Worm (Caenorhabditis elegans) whole organism, L1 larva: ENCODE results near the gene him-14.
"Not testable (repeated sequence)": the region's sequence is repeated elsewhere in the genome, so short reads cannot be mapped to it uniquely, and the experiment has no call there.

Source experiments
- C04F5.9 ChIP-seq: sonication (generic microtip); optimal IDR thresholded peaks from 2 replicates; lab custom pipeline; 2016; ENCODE audit warnings: missing genetic modification characterization, missing compliant biosample characterization
- F16B12.6 ChIP-seq: fragments of 150-350 bp; optimal IDR thresholded peaks from 2 replicates; lab custom pipeline; 2014; ENCODE audit warnings: missing biosample characterization, missing genetic modification characterization
- aly-2 ChIP-seq: fragments of 150-350 bp; optimal IDR thresholded peaks from 2 replicates; lab custom pipeline; 2014; ENCODE audit warnings: missing biosample characterization, missing genetic modification characterization
- blmp-1 ChIP-seq: fragments of 150-350 bp; optimal IDR thresholded peaks from 2 replicates; lab custom pipeline; 2014; ENCODE audit warnings: missing biosample characterization, missing genetic modification characterization
- ceh-88 ChIP-seq: fragments of 200-800 bp; sonication (Bioruptor generic); IDR thresholded peaks from 2 replicates; pipeline ENCODE4 v1.3.6; 2022; ENCODE audit warnings: missing genetic modification characterization, missing compliant biosample characterization
- ces-1 ChIP-seq: fragments of 150-350 bp; optimal IDR thresholded peaks from 2 replicates; lab custom pipeline; 2014; ENCODE audit warnings: missing biosample characterization, missing genetic modification reagents, missing genetic modification characterization
- dpl-1 ChIP-seq, 3 experiments: fragments of 150-350 bp in 2 of 3; sonication (generic microtip) in 1 of 3; optimal IDR thresholded peaks; 2 replicates each; lab custom pipeline; 2014 to 2017; ENCODE audit warnings: missing biosample characterization in 3 of 3, missing genetic modification characterization in 3 of 3, missing genetic modification reagents in 3 of 3
- efl-1 ChIP-seq, 4 experiments: fragments of 150-350 bp; optimal IDR thresholded peaks in 3 of 4; peaks in 1 of 4; 1 replicate in 1 of 4; 2 replicates in 3 of 4; lab custom pipeline; 2014; ENCODE audit warnings: missing biosample characterization in 2 of 4, missing genetic modification characterization in 2 of 4, missing genetic modification reagents in 2 of 4
- egl-27 ChIP-seq, 2 experiments: fragments of 150-350 bp in 1 of 2; sonication (generic microtip); optimal IDR thresholded peaks; 3 replicates each; lab custom pipeline; 2017 to 2018; ENCODE audit warnings: missing biosample characterization in 2 of 2, missing genetic modification characterization in 2 of 2, missing genetic modification reagents in 2 of 2
- elt-2 ChIP-seq: sonication (generic microtip); optimal IDR thresholded peaks from 2 replicates; lab custom pipeline; 2016; ENCODE audit warnings: missing genetic modification characterization, mild to moderate bottlenecking, inconsistent platforms, missing compliant biosample characterization, missing genetic modification reagents
- ets-5 ChIP-seq: fragments of 200-800 bp; sonication (Bioruptor generic); IDR thresholded peaks from 2 replicates; pipeline ENCODE4 v1.3.6; 2022; ENCODE audit warnings: missing genetic modification characterization, missing compliant biosample characterization
- fkh-10 ChIP-seq: sonication (generic microtip); optimal IDR thresholded peaks from 2 replicates; lab custom pipeline; 2017; ENCODE audit warnings: missing biosample characterization, missing genetic modification reagents, missing genetic modification characterization
- fkh-8 ChIP-seq: sonication (generic microtip); optimal IDR thresholded peaks from 2 replicates; lab custom pipeline; 2016; ENCODE audit warnings: mild to moderate bottlenecking, missing genetic modification characterization, missing compliant biosample characterization
- fos-1 ChIP-seq: fragments of 150-350 bp; optimal IDR thresholded peaks from 2 replicates; lab custom pipeline; 2014; ENCODE audit warnings: missing biosample characterization, missing genetic modification characterization
- grh-1 ChIP-seq: fragments of 200-800 bp; sonication (Bioruptor generic); IDR thresholded peaks from 2 replicates; pipeline ENCODE4 v1.3.6; 2022; ENCODE audit warnings: missing genetic modification reagents, missing genetic modification characterization, missing compliant biosample characterization
- hlh-17 ChIP-seq: fragments of 200-800 bp; sonication (Bioruptor generic); optimal IDR thresholded peaks from 2 replicates; lab custom pipeline; 2018; ENCODE audit warnings: missing genetic modification characterization, mild to moderate bottlenecking, missing compliant biosample characterization, moderate library complexity, borderline replicate concordance
- hpl-2 ChIP-seq: fragments of 150-350 bp; optimal IDR thresholded peaks from 2 replicates; lab custom pipeline; 2014; ENCODE audit warnings: missing biosample characterization, missing genetic modification reagents, missing genetic modification characterization
- irx-1 ChIP-seq: sonication (generic microtip); optimal IDR thresholded peaks from 2 replicates; lab custom pipeline; 2016; ENCODE audit warnings: missing genetic modification characterization, missing compliant biosample characterization
- isw-1 ChIP-seq: fragments of 200-800 bp; sonication (Bioruptor generic); IDR thresholded peaks from 2 replicates; pipeline ENCODE4 v1.3.6; 2022; ENCODE audit warnings: missing genetic modification characterization, missing compliant biosample characterization
- jun-1 ChIP-seq: fragments of 150-350 bp; optimal IDR thresholded peaks from 2 replicates; lab custom pipeline; 2014; ENCODE audit warnings: missing biosample characterization, missing genetic modification reagents, missing genetic modification characterization
- lin-13 ChIP-seq: fragments of 150-350 bp; optimal IDR thresholded peaks from 2 replicates; lab custom pipeline; 2014; ENCODE audit warnings: missing biosample characterization, missing genetic modification reagents, missing genetic modification characterization
- lin-14 ChIP-seq: fragments of 200-800 bp; sonication (Bioruptor generic); optimal IDR thresholded peaks from 2 replicates; lab custom pipeline; 2018; ENCODE audit warnings: mild to moderate bottlenecking, missing genetic modification characterization, moderate library complexity, missing compliant biosample characterization
- lin-35 ChIP-seq, 2 experiments: fragments of 150-350 bp; optimal IDR thresholded peaks; 2 replicates each; lab custom pipeline; 2014; ENCODE audit warnings: missing biosample characterization in 2 of 2, missing genetic modification characterization in 2 of 2, missing genetic modification reagents in 2 of 2
- lir-3 ChIP-seq: sonication (generic microtip); optimal IDR thresholded peaks from 2 replicates; lab custom pipeline; 2016; ENCODE audit warnings: mild to moderate bottlenecking, missing genetic modification characterization, moderate library complexity, missing compliant biosample characterization; ENCODE audit not compliant: poor library complexity
- lsy-2 ChIP-seq, 2 experiments: fragments of 150-350 bp; optimal IDR thresholded peaks; 2 replicates each; lab custom pipeline; 2014; ENCODE audit warnings: missing biosample characterization in 2 of 2, missing genetic modification characterization in 2 of 2
- mab-9 ChIP-seq: fragments of 200-800 bp; sonication (Bioruptor generic); IDR thresholded peaks from 2 replicates; pipeline ENCODE4 v1.3.6; 2022; ENCODE audit warnings: missing genetic modification reagents, missing genetic modification characterization, missing compliant biosample characterization
- mdl-1 ChIP-seq, 2 experiments: fragments of 150-350 bp; optimal IDR thresholded peaks; 2 replicates each; lab custom pipeline; 2014 to 2017; ENCODE audit warnings: missing biosample characterization in 2 of 2, missing genetic modification characterization in 2 of 2, inconsistent platforms in 1 of 2
- mef-2 ChIP-seq: fragments of 150-350 bp; optimal IDR thresholded peaks from 2 replicates; lab custom pipeline; 2014; ENCODE audit warnings: missing biosample characterization, missing genetic modification characterization
- mep-1 ChIP-seq: fragments of 150-350 bp; optimal IDR thresholded peaks from 2 replicates; lab custom pipeline; 2014; ENCODE audit warnings: missing biosample characterization, missing genetic modification characterization
- nhr-11 ChIP-seq: fragments of 150-350 bp; optimal IDR thresholded peaks from 2 replicates; lab custom pipeline; 2014; ENCODE audit warnings: missing biosample characterization, missing genetic modification characterization
- nhr-12 ChIP-seq: sonication (generic microtip); optimal IDR thresholded peaks from 2 replicates; lab custom pipeline; 2017; ENCODE audit warnings: missing biosample characterization, missing genetic modification characterization
- nhr-237 ChIP-seq: fragments of 150-350 bp; optimal IDR thresholded peaks from 2 replicates; lab custom pipeline; 2014; ENCODE audit warnings: missing biosample characterization, missing genetic modification characterization
- nhr-84 ChIP-seq: sonication (generic microtip); optimal IDR thresholded peaks from 2 replicates; lab custom pipeline; 2017; ENCODE audit warnings: missing biosample characterization, missing genetic modification characterization
- nhr-85 ChIP-seq: sonication (generic microtip); peaks from one replicate; lab custom pipeline; 2016; ENCODE audit warnings: missing genetic modification characterization, inconsistent platforms, missing compliant biosample characterization
- pqm-1 ChIP-seq: sonication (generic microtip); optimal IDR thresholded peaks from 3 replicates; lab custom pipeline; 2017; ENCODE audit warnings: missing biosample characterization, missing genetic modification characterization
- snu-23 ChIP-seq: sonication (generic microtip); optimal IDR thresholded peaks from 2 replicates; lab custom pipeline; 2016; ENCODE audit warnings: missing genetic modification characterization, missing compliant biosample characterization
- tlp-1 ChIP-seq: fragments of 150-350 bp; optimal IDR thresholded peaks from 2 replicates; lab custom pipeline; 2014; ENCODE audit warnings: missing biosample characterization, missing genetic modification characterization
- unc-30 ChIP-seq: sonication (generic microtip); optimal IDR thresholded peaks from 2 replicates; lab custom pipeline; 2017; ENCODE audit warnings: missing biosample characterization, missing genetic modification characterization
- unc-98 ChIP-seq: fragments of 200-800 bp; sonication (Bioruptor generic); IDR thresholded peaks from 2 replicates; pipeline ENCODE4 v1.3.6; 2022; ENCODE audit warnings: missing genetic modification characterization, missing compliant biosample characterization
- vab-15 ChIP-seq: sonication (generic microtip); optimal IDR thresholded peaks from 2 replicates; lab custom pipeline; 2017; ENCODE audit warnings: missing genotype, mild to moderate bottlenecking, missing genetic modification characterization, missing compliant biosample characterization
- xbp-1 ChIP-seq: sonication (generic microtip); optimal IDR thresholded peaks from 2 replicates; lab custom pipeline; 2016; ENCODE audit warnings: missing genetic modification characterization, missing compliant biosample characterization
- ztf-11 ChIP-seq, 2 experiments: sonication (generic microtip); optimal IDR thresholded peaks; 2 replicates each; lab custom pipeline; 2016 to 2017; ENCODE audit warnings: missing genetic modification characterization in 2 of 2, missing biosample characterization in 1 of 2, missing compliant biosample characterization in 1 of 2

him-14 gene

ce11 chrII:7090085-7090484 is 20.3 kb upstream of the him-14 start (continued):
- no peak for TF ChIP-seq unc-98 (GFP tag; lab: Robert Waterston, UW)
- peak; percentile 69 for TF ChIP-seq vab-15 (tag; lab: Kevin White, UChicago)
- peak; percentile 0 for TF ChIP-seq irx-1 (tag; lab: Kevin White, UChicago)
- TF ChIP-seq nhr-11 (tag; lab: Kevin White, UChicago): no peak
- TF ChIP-seq mab-9 (GFP tag; lab: Robert Waterston, UW): peak; percentile 39; the same call in 1 of the 2 replicates
- no peak for TF ChIP-seq C04F5.9 (tag; lab: Kevin White, UChicago)
- no peak for TF ChIP-seq lin-13
- TF ChIP-seq hpl-2 (GFP tag; lab: Kevin White, UChicago): no peak
- TF ChIP-seq ets-5 (GFP tag; lab: Robert Waterston, UW): no peak
- TF ChIP-seq nhr-237: no peak
- TF ChIP-seq dpl-1 (GFP tag; optimal IDR thresholded peaks at IDR 0.05; lab: Kevin White, UChicago): peak in 1 of 3 experiments; percentile 13
- no peak for TF ChIP-seq fkh-8 (tag; lab: Kevin White, UChicago)
- no peak for TF ChIP-seq ztf-11 (tag; optimal IDR thresholded peaks at IDR 0.05; lab: Kevin White, UChicago)
- peak; percentile 58 for TF ChIP-seq xbp-1
- TF ChIP-seq lsy-2 (tag; optimal IDR thresholded peaks at IDR 0.05; lab: Kevin White, UChicago): peak; percentile 26 to 54
- TF ChIP-seq lir-3 (tag; lab: Kevin White, UChicago): peak; percentile 41
- no peak for TF ChIP-seq elt-2 (tag; lab: Kevin White, UChicago)
- TF ChIP-seq aly-2 (tag; lab: Kevin White, UChicago): no peak
- no peak for TF ChIP-seq F16B12.6 (tag; lab: Kevin White, UChicago)
- peak; percentile 25; the same call in 1 of the 2 replicates for TF ChIP-seq ceh-88 (GFP tag; lab: Robert Waterston, UW)
- TF ChIP-seq ces-1 (GFP tag; lab: Kevin White, UChicago): no peak
- TF ChIP-seq pqm-1 (tag; lab: Kevin White, UChicago): no peak
- TF ChIP-seq unc-30: no peak
- peak; percentile 89 for TF ChIP-seq lin-14
- TF ChIP-seq snu-23 (GFP tag; lab: Kevin White, UChicago): peak; percentile 73
- no peak for TF ChIP-seq egl-27 (tag; optimal IDR thresholded peaks at IDR 0.05; lab: Kevin White, UChicago)
- no peak for TF ChIP-seq hlh-17 (GFP tag; lab: Kevin White, UChicago)
- no peak for TF ChIP-seq nhr-12 (tag; lab: Kevin White, UChicago)
- TF ChIP-seq isw-1 (GFP tag; lab: Robert Waterston, UW): peak; percentile 12; the same call in 1 of the 2 replicates
- TF ChIP-seq grh-1: peak; percentile 96
- TF ChIP-seq tlp-1 (tag; lab: Kevin White, UChicago): no peak
- peak in 1 of 2 experiments; percentile 38 for TF ChIP-seq mdl-1 (tag; optimal IDR thresholded peaks at IDR 0.05; lab: Kevin White, UChicago)
- TF ChIP-seq efl-1 (optimal IDR thresholded peaks at IDR 0.05; lab: Kevin White, UChicago): peak; percentile 44
- TF ChIP-seq efl-1 (GFP tag; optimal IDR thresholded peaks at IDR 0.05 in 1 of 2; lab: Kevin White, UChicago): no peak
- TF ChIP-seq blmp-1: peak; percentile 12
- TF ChIP-seq mef-2 (tag; lab: Kevin White, UChicago): no peak
- no peak for TF ChIP-seq fos-1
- TF ChIP-seq nhr-84: no peak
- peak; percentile 42 for TF ChIP-seq mep-1 (tag; lab: Kevin White, UChicago)
- TF ChIP-seq nhr-85: peak; percentile 98
- no peak for TF ChIP-seq fkh-10 (GFP tag; lab: Kevin White, UChicago)
- TF ChIP-seq lin-35 (GFP tag; optimal IDR thresholded peaks at IDR 0.05; lab: Kevin White, UChicago): peak in 1 of 2 experiments; percentile 51

ce11 chrII:7084021-7084420 is 14.3 kb upstream of the him-14 start, which contains the start of the genes T02G5.14 and T02G5.15:
T02G5.14 (plus strand) TSS chrII:7084321.
T02G5.15 (plus strand) TSS chrII:7084321.
- TF ChIP-seq F16B12.6 (tag; lab: Kevin White, UChicago); fkh-8 (tag; lab: Kevin White, UChicago); jun-1: not testable (repeated sequence)
